Worm (Caenorhabditis elegans): ENCODE results near the gene F45H10.5.

Gene F45H10.5

DNA sequence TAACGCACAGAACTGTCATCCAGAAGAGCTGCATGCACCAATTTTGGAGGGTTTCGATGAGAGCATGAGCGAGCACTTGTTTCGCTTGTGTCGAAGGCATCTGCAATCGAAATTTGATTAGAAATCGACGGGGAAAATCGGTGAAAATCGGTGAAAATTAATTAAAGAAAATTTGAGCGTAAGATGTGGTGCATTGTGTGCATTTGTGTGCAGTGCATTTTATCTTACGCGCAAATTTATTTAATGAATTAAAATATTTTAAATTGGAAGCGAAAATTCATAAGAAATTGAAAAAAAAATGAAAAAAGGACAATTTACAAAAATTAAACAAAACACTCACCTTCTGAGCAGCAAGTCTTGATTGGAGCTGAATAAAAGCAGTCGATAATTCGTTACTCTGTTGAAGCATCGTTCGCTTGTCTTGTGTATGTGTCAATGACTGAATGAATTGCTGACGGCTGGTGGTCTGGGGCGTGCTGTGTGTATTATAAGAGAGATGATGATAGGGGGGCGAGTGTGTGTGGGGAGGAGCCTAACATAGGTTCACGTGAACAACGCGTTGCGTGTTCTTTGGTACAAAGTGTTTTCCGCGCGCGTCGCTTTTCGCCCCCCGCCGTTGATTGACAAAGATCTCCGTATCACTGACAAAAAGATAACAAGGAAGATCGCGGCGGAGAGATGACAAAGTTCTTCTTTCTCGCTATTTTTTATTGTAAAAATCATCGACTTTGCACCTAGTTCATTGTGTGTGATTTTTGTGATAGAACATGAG, 39.9 kb upstream of the F45H10.5 start (continued):
- TF ChIP-seq Y75B8A.6 (GFP tag; IDR thresholded peaks at IDR 0.05) (no peak; the same call in 1 of the 2 replicates), daf-19 (GFP tag; conservative IDR thresholded peaks at IDR 0.05) (no peak), pqm-1 (tag; optimal IDR thresholded peaks at IDR 0.05) (peak; percentile 48), dve-1 (tag; optimal IDR thresholded peaks at IDR 0.05; ENCODE audit: insufficient read depth) (peak; percentile 95), F37D6.2 (tag; optimal IDR thresholded peaks at IDR 0.05) (no peak), skn-1 (tag; optimal IDR thresholded peaks at IDR 0.05) (no peak), lin-29 (GFP tag; IDR thresholded peaks at IDR 0.05) (no peak), zip-11 (GFP tag; IDR thresholded peaks at IDR 0.05) (peak; percentile 40; the same call in 1 of the 2 replicates), snpc-1.2 (GFP tag; IDR thresholded peaks at IDR 0.05) (peak; percentile 62; the same call in 1 of the 2 replicates), daf-8 (GFP tag; IDR thresholded peaks at IDR 0.05) (no peak), T20F7.1 (GFP tag; optimal IDR thresholded peaks at IDR 0.05) (peak; percentile 72), D1046.2 (GFP tag; IDR thresholded peaks at IDR 0.05) (no peak), nhr-102 (tag; optimal IDR thresholded peaks at IDR 0.05) (peak; percentile 89), hlh-11 (tag; optimal IDR thresholded peaks at IDR 0.05) (peak; percentile 98), ceh-82 (tag; optimal IDR thresholded peaks at IDR 0.05) (no peak), ctbp-1 (GFP tag; IDR thresholded peaks at IDR 0.05) (peak; percentile 58; the same call in 1 of the 2 replicates), mdl-1 (tag; optimal IDR thresholded peaks at IDR 0.05) (peak; percentile 54 to 84), lim-7 (GFP tag; IDR thresholded peaks at IDR 0.05) (no peak), hlh-30 (tag; optimal IDR thresholded peaks at IDR 0.05; ENCODE audit: insufficient read depth) (peak; percentile 94), vab-7 (GFP tag; IDR thresholded peaks at IDR 0.05) (no peak), mxl-2 (GFP tag; conservative IDR thresholded peaks at IDR 0.05) (peak; percentile 99), nhr-25 (tag; optimal IDR thresholded peaks at IDR 0.05; ENCODE audit: borderline replicate concordance, insufficient read depth) (peak; percentile 83), Y48G9A.11 (GFP tag; IDR thresholded peaks at IDR 0.05) (no peak), ceh-28 (tag; optimal IDR thresholded peaks at IDR 0.05) (no peak), unc-39 (tag; optimal IDR thresholded peaks at IDR 0.05) (no peak), F10B5.3 (tag; optimal IDR thresholded peaks at IDR 0.05) (no peak), F44E2.7 (GFP tag; IDR thresholded peaks at IDR 0.05) (no peak), aly-2 (tag; optimal IDR thresholded peaks at IDR 0.05) (no peak), nhr-11 (tag; optimal IDR thresholded peaks at IDR 0.05) (peak; percentile 79), ceh-32 (tag; optimal IDR thresholded peaks at IDR 0.05; ENCODE audit: poor library complexity) (no peak), nhr-111 (GFP tag; optimal IDR thresholded peaks at IDR 0.05) (no peak), spr-3 (GFP tag; optimal IDR thresholded peaks at IDR 0.05) (peak; percentile 21), nhr-28 (tag; optimal IDR thresholded peaks at IDR 0.05) (peak; percentile 89), Y105C5A.15 (GFP tag; IDR thresholded peaks at IDR 0.05) (no peak), nhr-41 (GFP tag; IDR thresholded peaks at IDR 0.05) (no peak), ztf-11 (tag; optimal IDR thresholded peaks at IDR 0.05) (no peak), F49E8.2 (tag; optimal IDR thresholded peaks at IDR 0.05; ENCODE audit: borderline replicate concordance) (no peak), unc-62 (GFP tag; optimal IDR thresholded peaks at IDR 0.05 in 1 of 2) (peak in 1 of 2 experiments; percentile 98), unc-62 (tag; optimal IDR thresholded peaks at IDR 0.05) (no peak), zag-1 (tag; optimal IDR thresholded peaks at IDR 0.05) (no peak), cey-2 (tag; optimal IDR thresholded peaks at IDR 0.05; ENCODE audit: borderline replicate concordance, insufficient read depth) (peak; percentile 87), nhr-237 (tag; optimal IDR thresholded peaks at IDR 0.05) (no peak), snpc-4 (tag; optimal IDR thresholded peaks at IDR 0.05) (no peak), zip-2 (tag; optimal IDR thresholded peaks at IDR 0.05) (no peak), lir-3 (tag; optimal IDR thresholded peaks at IDR 0.05) (no peak), dmd-9 (GFP tag; IDR thresholded peaks at IDR 0.05) (no peak), gei-8 (GFP tag; optimal IDR thresholded peaks at IDR 0.05) (peak; percentile 89), dmd-8 (GFP tag; IDR thresholded peaks at IDR 0.05) (no peak; the same call in 1 of the 2 replicates), egl-27 (tag; optimal IDR thresholded peaks at IDR 0.05) (no peak), tra-1 (GFP tag; IDR thresholded peaks at IDR 0.05) (peak; percentile 83)
